Fruit fly (Drosophila melanogaster) whole organism, embryonic: ENCODE results near the gene wge.
A peak's percentile ranks its signal among the peaks of the same experiment; 100 is the strongest.

Experiments
- Awh ChIP-seq: fragments of 200-800 bp; sonication (Bioruptor generic); IDR thresholded peaks from 2 replicates; pipeline ENCODE4, ENCODE4 v1.3.6; 2022; ENCODE audit warnings: missing biosample characterization, missing genetic modification characterization
- Bgb ChIP-seq: fragments of 200-800 bp; sonication (Bioruptor generic); IDR thresholded peaks from 2 replicates; pipeline ENCODE4 v1.3.6; 2022; ENCODE audit warnings: missing biosample characterization, missing genetic modification characterization; ENCODE audit not compliant: partially characterized antibody
- CG10209 ChIP-seq: fragments of 200-800 bp; sonication (Bioruptor generic); optimal IDR thresholded peaks from 3 replicates; lab custom pipeline; 2017; ENCODE audit warnings: missing biosample characterization, mild to moderate bottlenecking, missing genetic modification characterization, missing genetic modification reagents
- CG1024 ChIP-seq: fragments of 200-800 bp; sonication (Bioruptor generic); IDR thresholded peaks from 2 replicates; pipeline ENCODE4 v1.3.6; 2022; ENCODE audit warnings: missing biosample characterization, missing genetic modification characterization
- CG10267 ChIP-seq: fragments of 200-800 bp; sonication (Bioruptor generic); optimal IDR thresholded peaks from 2 replicates; lab custom pipeline; 2018; ENCODE audit warnings: missing biosample characterization, mild to moderate bottlenecking, missing genetic modification characterization, moderate library complexity
- CG11560 ChIP-seq: fragments of 200-800 bp; sonication (Bioruptor generic); IDR thresholded peaks from 3 replicates; pipeline ENCODE4 v1.3.6; 2022; ENCODE audit warnings: missing biosample characterization, missing genetic modification characterization
- CG14710 ChIP-seq: fragments of 200-800 bp; sonication (Bioruptor generic); optimal IDR thresholded peaks from 3 replicates; lab custom pipeline; 2019; ENCODE audit warnings: missing biosample characterization, mild to moderate bottlenecking, missing genetic modification characterization, moderate library complexity
- CG14860 ChIP-seq: fragments of 200-800 bp; sonication (Bioruptor generic); IDR thresholded peaks from 3 replicates; pipeline ENCODE4 v1.3.6; 2022; ENCODE audit warnings: missing biosample characterization, missing genetic modification characterization; ENCODE audit not compliant: partially characterized antibody
- CG1603 ChIP-seq: fragments of 200-800 bp; sonication (Bioruptor generic); optimal IDR thresholded peaks from 2 replicates; lab custom pipeline; 2019; ENCODE audit warnings: missing biosample characterization, mild to moderate bottlenecking, missing genetic modification characterization, moderate library complexity
- CG16863 ChIP-seq: fragments of 200-800 bp; sonication (Bioruptor generic); optimal IDR thresholded peaks from 3 replicates; lab custom pipeline; 2016; ENCODE audit warnings: missing biosample characterization, missing genetic modification characterization
- CG18262 ChIP-seq: fragments of 200-800 bp; optimal IDR thresholded peaks from 3 replicates; lab custom pipeline; 2019; ENCODE audit warnings: missing biosample characterization, mild to moderate bottlenecking, missing genetic modification characterization, moderate library complexity
- CG18619 ChIP-seq: fragments of 200-800 bp; sonication (Bioruptor generic); optimal IDR thresholded peaks from 3 replicates; lab custom pipeline; 2017; ENCODE audit warnings: missing biosample characterization, mild to moderate bottlenecking, missing genetic modification characterization
- CG2129 ChIP-seq: fragments of 200-800 bp; sonication (Bioruptor generic); IDR thresholded peaks from 2 replicates; pipeline ENCODE4 v1.3.6; 2022; ENCODE audit warnings: missing biosample characterization, missing genetic modification characterization; ENCODE audit not compliant: partially characterized antibody
- CG2678 ChIP-seq: fragments of 200-800 bp; sonication (Bioruptor generic); optimal IDR thresholded peaks from 3 replicates; lab custom pipeline; 2019; ENCODE audit warnings: missing biosample characterization, mild to moderate bottlenecking, missing genetic modification characterization, moderate library complexity
- CG2712 ChIP-seq: fragments of 200-800 bp; optimal IDR thresholded peaks from 3 replicates; lab custom pipeline; 2019; ENCODE audit warnings: missing biosample characterization, mild to moderate bottlenecking, missing genetic modification characterization, moderate library complexity
- CG34224 ChIP-seq: fragments of 200-800 bp; sonication (Bioruptor generic); IDR thresholded peaks from 3 replicates; pipeline ENCODE4 v1.3.6; 2022; ENCODE audit warnings: missing biosample characterization, missing genetic modification characterization; ENCODE audit not compliant: partially characterized antibody
- CG6791 ChIP-seq: fragments of 200-800 bp; sonication (Bioruptor generic); IDR thresholded peaks from 3 replicates; pipeline ENCODE4 v1.3.6; 2022; ENCODE audit warnings: missing biosample characterization, missing genetic modification characterization; ENCODE audit not compliant: partially characterized antibody
- CG7963 ChIP-seq: fragments of 200-800 bp; sonication (Bioruptor generic); IDR thresholded peaks from 3 replicates; pipeline ENCODE4 v1.3.6; 2022; ENCODE audit warnings: missing biosample characterization, missing genetic modification characterization; ENCODE audit not compliant: partially characterized antibody
- CG9797 ChIP-seq: fragments of 200-800 bp; sonication (Bioruptor generic); optimal IDR thresholded peaks from 3 replicates; lab custom pipeline; 2018; ENCODE audit warnings: missing biosample characterization, mild to moderate bottlenecking, missing genetic modification characterization
- CTCF ChIP-seq: fragments of 200-800 bp; sonication (Bioruptor generic); optimal IDR thresholded peaks from 2 replicates; lab custom pipeline; 2017; ENCODE audit warnings: missing biosample characterization, mild to moderate bottlenecking, missing genetic modification characterization, moderate library complexity
- D ChIP-seq, 2 experiments: fragments of 200-800 bp in 1 of 2; fragments of >200 bp in 1 of 2; sonication (Bioruptor generic) in 1 of 2; optimal IDR thresholded peaks; 2 replicates in 1 of 2; 3 replicates in 1 of 2; lab custom pipeline; 2017; ENCODE audit warnings: mild to moderate bottlenecking in 1 of 2, missing biosample characterization in 1 of 2, missing genetic modification characterization in 1 of 2, missing genetic modification reagents in 1 of 2
- Dad ChIP-seq: fragments of 200-800 bp; sonication (Bioruptor generic); optimal IDR thresholded peaks from 3 replicates; lab custom pipeline; 2016; ENCODE audit warnings: missing biosample characterization, missing genetic modification characterization
- Doc3 ChIP-seq: fragments of 200-800 bp; sonication (Bioruptor generic); IDR thresholded peaks from 3 replicates; pipeline ENCODE4 v1.3.6; 2022; ENCODE audit warnings: missing biosample characterization, missing genetic modification characterization; ENCODE audit not compliant: partially characterized antibody
- E2f2 ChIP-seq: fragments of 200-800 bp; sonication (Bioruptor generic); IDR thresholded peaks from 2 replicates; pipeline ENCODE4 v1.3.6; 2022; ENCODE audit warnings: missing biosample characterization, missing genetic modification characterization
- Fer1 ChIP-seq: fragments of 200-800 bp; sonication (Bioruptor generic); optimal IDR thresholded peaks from 2 replicates; lab custom pipeline; 2017; ENCODE audit warnings: missing biosample characterization, mild to moderate bottlenecking, missing genetic modification characterization
- HmgZ ChIP-seq: fragments of 200-800 bp; sonication (Bioruptor generic); optimal IDR thresholded peaks from 2 replicates; lab custom pipeline; 2018; ENCODE audit warnings: missing biosample characterization, mild to moderate bottlenecking, missing genetic modification characterization
- Sin3A ChIP-seq: fragments of >200 bp; optimal IDR thresholded peaks from 2 replicates; lab custom pipeline; 2018
- Sry-δ ChIP-seq: fragments of 200-800 bp; sonication (Bioruptor generic); optimal IDR thresholded peaks from 2 replicates; lab custom pipeline; 2016; ENCODE audit warnings: missing biosample characterization, missing genetic modification characterization
- Vsx1 ChIP-seq: fragments of 200-800 bp; sonication (Bioruptor generic); optimal IDR thresholded peaks from 2 replicates; lab custom pipeline; 2017; ENCODE audit warnings: missing biosample characterization, mild to moderate bottlenecking, missing genetic modification characterization, missing genetic modification reagents
- bbx ChIP-seq: fragments of 200-800 bp; sonication (Bioruptor generic); IDR thresholded peaks from 2 replicates; pipeline ENCODE4 v1.3.6; 2022; ENCODE audit warnings: missing biosample characterization, missing genetic modification characterization; ENCODE audit not compliant: partially characterized antibody
- bsh ChIP-seq, 2 experiments: fragments of 200-800 bp; sonication (Bioruptor generic); optimal IDR thresholded peaks; 2 replicates each; lab custom pipeline; 2017 to 2018; ENCODE audit warnings: mild to moderate bottlenecking in 2 of 2, missing biosample characterization in 2 of 2, missing genetic modification characterization in 2 of 2, moderate library complexity in 1 of 2
- cad ChIP-seq: fragments of >200 bp; optimal IDR thresholded peaks from 2 replicates; lab custom pipeline; 2017; ENCODE audit warnings: missing biosample characterization, missing genetic modification characterization
- cg ChIP-seq: fragments of 200-800 bp; sonication (Bioruptor generic); optimal IDR thresholded peaks from 3 replicates; lab custom pipeline; 2019; ENCODE audit warnings: missing biosample characterization, mild to moderate bottlenecking, missing genetic modification characterization, moderate library complexity
- chinmo ChIP-seq: fragments of 200-800 bp; sonication (Bioruptor generic); IDR thresholded peaks from 4 replicates; pipeline ENCODE4 v1.3.6; 2022; ENCODE audit warnings: missing biosample characterization, missing genetic modification characterization; ENCODE audit not compliant: partially characterized antibody
- dm ChIP-seq: fragments of 200-800 bp; sonication (Bioruptor generic); optimal IDR thresholded peaks from 3 replicates; lab custom pipeline; 2016; ENCODE audit warnings: missing biosample characterization, missing genetic modification characterization
- gsb-n ChIP-seq: fragments of 200-800 bp; sonication (Bioruptor generic); optimal IDR thresholded peaks from 3 replicates; lab custom pipeline; 2018; ENCODE audit warnings: missing biosample characterization, mild to moderate bottlenecking, missing genetic modification characterization
- hb ChIP-seq: fragments of 200-800 bp; sonication (Bioruptor generic); IDR thresholded peaks from 3 replicates; pipeline ENCODE4 v1.3.6; 2022; ENCODE audit warnings: missing biosample characterization, missing genetic modification characterization; ENCODE audit not compliant: partially characterized antibody
- knrl ChIP-seq: fragments of 200-800 bp; sonication (Bioruptor generic); IDR thresholded peaks from 3 replicates; pipeline ENCODE4 v1.3.6; 2022; ENCODE audit warnings: missing biosample characterization, missing genetic modification characterization; ENCODE audit not compliant: partially characterized antibody
- lbe ChIP-seq: fragments of 200-800 bp; sonication (Bioruptor generic); optimal IDR thresholded peaks from 2 replicates; lab custom pipeline; 2016; ENCODE audit warnings: missing biosample characterization, mild to moderate bottlenecking, missing genetic modification characterization
- mam ChIP-seq: fragments of 200-800 bp; sonication (Bioruptor generic); optimal IDR thresholded peaks from 3 replicates; lab custom pipeline; 2016; ENCODE audit warnings: missing biosample characterization, missing genetic modification characterization
- nmo ChIP-seq: fragments of 200-800 bp; sonication (Bioruptor generic); optimal IDR thresholded peaks from 2 replicates; lab custom pipeline; 2018; ENCODE audit warnings: missing biosample characterization, mild to moderate bottlenecking, missing genetic modification characterization, moderate library complexity
- nom ChIP-seq: fragments of 200-800 bp; sonication (Bioruptor generic); optimal IDR thresholded peaks from 2 replicates; lab custom pipeline; 2017; ENCODE audit warnings: missing biosample characterization, missing genetic modification characterization, mild to moderate bottlenecking, moderate library complexity, missing genetic modification reagents
- phol ChIP-seq: fragments of 200-800 bp; sonication (Bioruptor generic); optimal IDR thresholded peaks from 3 replicates; lab custom pipeline; 2018; ENCODE audit warnings: missing biosample characterization, mild to moderate bottlenecking, missing genetic modification characterization, moderate library complexity
- stwl ChIP-seq: fragments of 200-800 bp; sonication (Bioruptor generic); optimal IDR thresholded peaks from 3 replicates; lab custom pipeline; 2018; ENCODE audit warnings: missing biosample characterization, mild to moderate bottlenecking, missing genetic modification characterization, moderate library complexity
- tna ChIP-seq: fragments of 200-800 bp; sonication (Bioruptor generic); IDR thresholded peaks from 2 replicates; pipeline ENCODE4 v1.3.6; 2022; ENCODE audit warnings: missing biosample characterization, missing genetic modification characterization; ENCODE audit not compliant: partially characterized antibody
- trem ChIP-seq: fragments of 200-800 bp; optimal IDR thresholded peaks from 3 replicates; lab custom pipeline; 2019; ENCODE audit warnings: missing biosample characterization, mild to moderate bottlenecking, missing genetic modification characterization, moderate library complexity
- vnd ChIP-seq: fragments of 200-800 bp; sonication (Bioruptor generic); IDR thresholded peaks from 3 replicates; pipeline ENCODE4 v1.3.6; 2022; ENCODE audit warnings: missing biosample characterization, missing genetic modification characterization; ENCODE audit not compliant: partially characterized antibody

wge gene

DNA sequence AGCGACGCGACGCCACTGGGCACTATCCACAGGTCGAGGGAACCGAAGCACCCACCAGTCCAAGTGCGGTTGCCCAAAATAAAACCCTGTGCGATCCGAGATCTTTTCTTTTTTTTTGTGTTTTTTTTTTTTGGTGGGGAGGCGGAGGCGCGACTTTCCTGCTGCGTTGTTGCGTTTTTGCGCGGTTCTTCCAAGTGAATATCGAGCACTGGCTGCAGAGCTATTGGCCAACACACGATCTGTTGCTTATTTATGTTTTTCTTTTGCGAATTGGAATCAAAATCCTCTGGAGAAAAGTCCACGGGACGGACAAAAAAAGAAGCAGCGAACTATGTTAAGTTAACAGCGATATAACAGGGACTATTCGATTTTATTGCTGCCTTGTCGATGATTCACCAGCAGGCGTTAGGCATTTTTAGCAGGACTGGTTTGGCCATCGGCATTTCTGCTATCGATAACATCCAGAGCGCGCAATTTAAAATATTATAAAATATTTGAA is at the start of gene wge (continued):
- TF ChIP-seq CG2678 (tag; lab: Kevin White, UChicago) (peak; percentile 1), CG16863 (GFP tag; lab: Kevin White, UChicago) (no peak), Fer1 (peak; percentile 16), CG18619 (GFP tag; lab: Kevin White, UChicago) (no peak), bbx (GFP tag; lab: Robert Waterston, UW) (peak; percentile 74), Bgb (peak; percentile 76), CG1603 (tag; lab: Kevin White, UChicago) (peak; percentile 34), HmgZ (tag; lab: Kevin White, UChicago) (peak; percentile 22), D (optimal IDR thresholded peaks at IDR 0.05; lab: Kevin White, UChicago) (no peak), D (GFP tag; optimal IDR thresholded peaks at IDR 0.05; lab: Kevin White, UChicago) (no peak), E2f2 (GFP tag; lab: Robert Waterston, UW) (peak; percentile 96), cg (GFP tag; lab: Kevin White, UChicago) (peak; percentile 57), CG10209 (no peak), CG2712 (tag; lab: Kevin White, UChicago) (peak; percentile 7), Awh (GFP tag; lab: Robert Waterston, UW) (no peak), CG10267 (tag; lab: Kevin White, UChicago) (peak; percentile 30), CTCF (GFP tag; lab: Kevin White, UChicago) (peak; percentile 55), lbe (peak; percentile 39), cad (GFP tag; lab: Kevin White, UChicago) (no peak), hb (peak; percentile 67; the same call in 2 of the 3 replicates), phol (tag; lab: Kevin White, UChicago) (peak; percentile 21), CG6791 (GFP tag; lab: Robert Waterston, UW) (peak; percentile 74), Doc3 (GFP tag; lab: Robert Waterston, UW) (peak; percentile 44; the same call in 2 of the 3 replicates), CG18262 (tag; lab: Kevin White, UChicago) (peak; percentile 18), dm (GFP tag; lab: Kevin White, UChicago) (no peak), nmo (GFP tag; lab: Kevin White, UChicago) (peak; percentile 21), Sin3A (lab: Kevin White, UChicago) (peak; percentile 20), CG1024 (no peak), CG14860 (GFP tag; lab: Robert Waterston, UW) (peak; percentile 8; the same call in 1 of the 3 replicates), trem (peak; percentile 51), CG9797 (GFP tag; lab: Kevin White, UChicago) (peak; percentile 65), bsh (GFP tag; optimal IDR thresholded peaks at IDR 0.05; lab: Kevin White, UChicago) (peak in 1 of 2 experiments; percentile 94), gsb-n (tag; lab: Kevin White, UChicago) (peak; percentile 9), chinmo (GFP tag; lab: Robert Waterston, UW) (peak; percentile 71; the same call in 1 of the 4 replicates), stwl (tag; lab: Kevin White, UChicago) (peak; percentile 48), CG7963 (GFP tag; lab: Robert Waterston, UW) (peak; percentile 55; the same call in 1 of the 3 replicates), mam (GFP tag; lab: Kevin White, UChicago) (no peak), Vsx1 (GFP tag; lab: Kevin White, UChicago) (no peak), Dad (GFP tag; lab: Kevin White, UChicago) (no peak), vnd (GFP tag; lab: Robert Waterston, UW) (peak; percentile 38; the same call in 1 of the 3 replicates), nom (GFP tag; lab: Kevin White, UChicago) (peak; percentile 95), CG14710 (tag; lab: Kevin White, UChicago) (peak; percentile 50), knrl (GFP tag; lab: Robert Waterston, UW) (peak; percentile 54), CG11560 (tag; lab: Robert Waterston, UW) (peak; percentile 96), CG34224 (GFP tag; lab: Robert Waterston, UW) (peak; percentile 71), tna (GFP tag; lab: Robert Waterston, UW) (peak; percentile 58; the same call in 1 of the 2 replicates), Sry-δ (GFP tag; lab: Kevin White, UChicago) (peak; percentile 53), CG2129 (GFP tag; lab: Robert Waterston, UW) (peak; percentile 36; the same call in 1 of the 2 replicates)
